Fruit fly (Drosophila melanogaster): ENCODE data around the gene CG17544.
A peak's percentile ranks its signal among the peaks of the same experiment; 100 is the strongest.

CG17544 gene

dm6 chr2L:19373809-19374208 is 24.5 kb downstream of the CG17544 start (continued):
- TF ChIP-seq YL-1 (GFP tag; optimal IDR thresholded peaks at IDR 0.05) (no peak), Oaz (GFP tag; IDR thresholded peaks at IDR 0.05) (no peak), Fer3 (tag; optimal IDR thresholded peaks at IDR 0.05) (no peak), CkIIα-i1 (GFP tag; IDR thresholded peaks at IDR 0.05) (no peak), Sry-β (GFP tag; optimal IDR thresholded peaks at IDR 0.05) (no peak), pho (GFP tag; optimal IDR thresholded peaks at IDR 0.05) (no peak), Side (GFP tag; optimal IDR thresholded peaks at IDR 0.05) (no peak), onecut (GFP tag; IDR thresholded peaks at IDR 0.05) (no peak), mam (GFP tag; optimal IDR thresholded peaks at IDR 0.05) (no peak), Gug (GFP tag; IDR thresholded peaks at IDR 0.05) (no peak), sug (tag; optimal IDR thresholded peaks at IDR 0.05) (no peak), stwl (tag; optimal IDR thresholded peaks at IDR 0.05) (no peak), zen (tag; optimal IDR thresholded peaks at IDR 0.05) (no peak), toy (GFP tag; IDR thresholded peaks at IDR 0.05) (no peak), CG17359 (tag; optimal IDR thresholded peaks at IDR 0.05) (peak; percentile 32), CG1792 (GFP tag; optimal IDR thresholded peaks at IDR 0.05) (no peak), Scr (GFP tag; IDR thresholded peaks at IDR 0.05; ENCODE audit: partially characterized antibody) (no peak), CG7556 (GFP tag; optimal IDR thresholded peaks at IDR 0.05) (peak; percentile 59), gcm (GFP tag; optimal IDR thresholded peaks at IDR 0.05) (peak; percentile 12), gsb-n (tag; optimal IDR thresholded peaks at IDR 0.05) (peak; percentile 49), CG13287 (GFP tag; IDR thresholded peaks at IDR 0.05; ENCODE audit: partially characterized antibody) (no peak), CG8924 (tag; optimal IDR thresholded peaks at IDR 0.05) (peak; percentile 43), NFAT (GFP tag; IDR thresholded peaks at IDR 0.05) (no peak), Sin3A (optimal IDR thresholded peaks at IDR 0.05) (no peak), CG1647 (GFP tag; optimal IDR thresholded peaks at IDR 0.05) (no peak), chn (GFP tag; optimal IDR thresholded peaks at IDR 0.05) (no peak), CG30403 (GFP tag; optimal IDR thresholded peaks at IDR 0.05) (peak; percentile 42), CG6272 (GFP tag; IDR thresholded peaks at IDR 0.05) (no peak), CG17385 (GFP tag; optimal IDR thresholded peaks at IDR 0.05) (peak; percentile 8), az2 (GFP tag; optimal IDR thresholded peaks at IDR 0.05) (peak; percentile 0), ara (GFP tag; IDR thresholded peaks at IDR 0.05) (no peak), CG4424 (GFP tag; optimal IDR thresholded peaks at IDR 0.05) (peak; percentile 27), knrl (GFP tag; IDR thresholded peaks at IDR 0.05; ENCODE audit: partially characterized antibody) (no peak), CG12236 (GFP tag; optimal IDR thresholded peaks at IDR 0.05) (no peak), odd (GFP tag; optimal IDR thresholded peaks at IDR 0.05) (no peak), CG10366 (GFP tag; IDR thresholded peaks at IDR 0.05) (no peak), so (GFP tag; IDR thresholded peaks at IDR 0.05) (no peak), BEAF-32 (GFP tag; optimal IDR thresholded peaks at IDR 0.05) (no peak), otp (GFP tag; IDR thresholded peaks at IDR 0.05) (no peak), org-1 (GFP tag; optimal IDR thresholded peaks at IDR 0.05) (no peak), Blimp-1 (GFP tag; optimal IDR thresholded peaks at IDR 0.05) (peak; percentile 60), Dek (tag; optimal IDR thresholded peaks at IDR 0.05) (no peak), kay (GFP tag; optimal IDR thresholded peaks at IDR 0.05) (no peak), pan (optimal IDR thresholded peaks at IDR 0.05) (no peak), pan (GFP tag; optimal IDR thresholded peaks at IDR 0.05 in 1 of 2, IDR thresholded peaks at IDR 0.05 in 1 of 2) (no peak), CG10267 (tag; optimal IDR thresholded peaks at IDR 0.05) (peak; percentile 47), CHES-1-like (GFP tag; optimal IDR thresholded peaks at IDR 0.05) (no peak), CG3163 (GFP tag; optimal IDR thresholded peaks at IDR 0.05) (no peak), CG32532 (GFP tag; IDR thresholded peaks at IDR 0.05) (no peak), CG3726 (GFP tag; IDR thresholded peaks at IDR 0.05) (no peak), ssp (GFP tag; IDR thresholded peaks at IDR 0.05) (0 out of 2 replicates have a peak, but pooled peaks have one; percentile 6), unpg (GFP tag; optimal IDR thresholded peaks at IDR 0.05) (peak; percentile 49), CG30431 (GFP tag; optimal IDR thresholded peaks at IDR 0.05) (no peak)
